Worm (Caenorhabditis elegans) whole organism, L4 larva: ENCODE data around the gene pqn-73.

ENCODE experiments used
- F37D6.2 ChIP-seq: sonication (generic microtip); optimal IDR thresholded peaks from 2 replicates; lab custom pipeline; 2016; ENCODE audit warnings: mild to moderate bottlenecking, missing genetic modification characterization, missing compliant biosample characterization
- F44E2.7 ChIP-seq: fragments of 200-800 bp; sonication (Bioruptor generic); IDR thresholded peaks from 2 replicates; pipeline ENCODE4 v2.1.2; 2022; ENCODE audit warnings: missing genetic modification characterization, missing compliant biosample characterization
- F49E8.2 ChIP-seq: sonication (generic microtip); optimal IDR thresholded peaks from 2 replicates; lab custom pipeline; 2016; ENCODE audit warnings: missing compliant biosample characterization, mild to moderate bottlenecking, missing genetic modification characterization, borderline replicate concordance
- T26A8.4 ChIP-seq: fragments of 200-800 bp; sonication (Bioruptor generic); IDR thresholded peaks from 2 replicates; pipeline ENCODE4 v1.3.6; 2022; ENCODE audit warnings: missing genetic modification characterization, missing compliant biosample characterization
- Y105C5A.15 ChIP-seq: fragments of 200-800 bp; sonication (Bioruptor generic); IDR thresholded peaks from 2 replicates; pipeline ENCODE4 v1.3.6; 2022; ENCODE audit warnings: missing genetic modification characterization, missing compliant biosample characterization
- Y48G9A.11 ChIP-seq: fragments of 200-800 bp; sonication (Bioruptor generic); IDR thresholded peaks from 2 replicates; pipeline ENCODE4 v1.3.6; 2022; ENCODE audit warnings: missing genetic modification reagents, missing genetic modification characterization, missing compliant biosample characterization
- Y5F2A.4 ChIP-seq: fragments of 200-800 bp; sonication (Bioruptor generic); optimal IDR thresholded peaks from 2 replicates; lab custom pipeline; 2018; ENCODE audit warnings: mild to moderate bottlenecking, missing genetic modification characterization, missing compliant biosample characterization
- Y75B8A.6 ChIP-seq: fragments of 200-800 bp; sonication (Bioruptor generic); IDR thresholded peaks from 2 replicates; pipeline ENCODE4 v1.3.6; 2022; ENCODE audit warnings: missing genetic modification reagents, missing genetic modification characterization, missing compliant biosample characterization
- ZK546.5 ChIP-seq, 2 experiments: sonication (generic microtip); optimal IDR thresholded peaks; 2 replicates each; lab custom pipeline; 2017; ENCODE audit warnings: missing biosample characterization in 2 of 2, missing genetic modification characterization in 2 of 2
- aha-1 ChIP-seq: fragments of 150-350 bp; peaks from one replicate; lab custom pipeline; 2014; ENCODE audit warnings: missing biosample characterization, missing genetic modification characterization
- aly-2 ChIP-seq: sonication (generic microtip); optimal IDR thresholded peaks from 2 replicates; lab custom pipeline; 2018; ENCODE audit warnings: missing biosample characterization, missing genetic modification characterization
- ama-1 ChIP-seq: fragments of 150-350 bp; optimal IDR thresholded peaks from 2 replicates; lab custom pipeline; 2014; ENCODE audit warnings: inconsistent platforms, mixed read lengths
- ceh-20 ChIP-seq: fragments of 200-800 bp; sonication (Bioruptor generic); IDR thresholded peaks from 2 replicates; pipeline ENCODE4 v1.3.6; 2022; ENCODE audit warnings: missing genetic modification reagents, missing genetic modification characterization, missing compliant biosample characterization
- ceh-28 ChIP-seq: fragments of 150-350 bp; optimal IDR thresholded peaks from 2 replicates; lab custom pipeline; 2014; ENCODE audit warnings: missing biosample characterization, missing genetic modification reagents, missing genetic modification characterization
- ceh-44 ChIP-seq: fragments of 200-800 bp; sonication (Bioruptor generic); IDR thresholded peaks from 2 replicates; pipeline ENCODE4 v1.3.6; 2022; ENCODE audit warnings: missing genetic modification reagents, missing genetic modification characterization, missing compliant biosample characterization
- cey-2 ChIP-seq: sonication (generic microtip); optimal IDR thresholded peaks from 3 replicates; lab custom pipeline; 2017; ENCODE audit warnings: missing genetic modification characterization, mild to moderate bottlenecking, missing compliant biosample characterization, antibody characterized with exemption, borderline replicate concordance; ENCODE audit not compliant: insufficient read depth
- daf-12 ChIP-seq: fragments of 150-350 bp; optimal IDR thresholded peaks from 2 replicates; lab custom pipeline; 2014; ENCODE audit warnings: missing biosample characterization, missing genetic modification reagents, missing genetic modification characterization
- daf-16 ChIP-seq, 3 experiments: sonication (generic microtip); optimal IDR thresholded peaks; 2 replicates each; lab custom pipeline; 2016 to 2017; ENCODE audit warnings: missing genetic modification characterization in 3 of 3, missing genetic modification reagents in 3 of 3, mild to moderate bottlenecking in 2 of 3, missing compliant biosample characterization in 2 of 3, missing biosample characterization in 1 of 3, moderate library complexity in 1 of 3
- dmd-9 ChIP-seq: fragments of 200-800 bp; sonication (Bioruptor generic); IDR thresholded peaks from 2 replicates; pipeline ENCODE4 v1.3.6; 2022; ENCODE audit warnings: missing genetic modification reagents, missing genetic modification characterization, missing compliant biosample characterization
- egl-27 ChIP-seq: sonication (generic microtip); optimal IDR thresholded peaks from 3 replicates; lab custom pipeline; 2017; ENCODE audit warnings: missing biosample characterization, missing genetic modification reagents, missing genetic modification characterization
- egl-43 ChIP-seq: fragments of 200-800 bp; sonication (Bioruptor generic); IDR thresholded peaks from 2 replicates; pipeline ENCODE4 v1.3.6; 2022; ENCODE audit warnings: missing genetic modification reagents, missing genetic modification characterization, missing compliant biosample characterization
- fos-1 ChIP-seq: fragments of 150-350 bp; optimal IDR thresholded peaks from 2 replicates; lab custom pipeline; 2014; ENCODE audit warnings: missing biosample characterization, missing genetic modification characterization
- gei-8 ChIP-seq: fragments of 200-800 bp; sonication (Bioruptor generic); optimal IDR thresholded peaks from 2 replicates; lab custom pipeline; 2018; ENCODE audit warnings: mild to moderate bottlenecking, missing genetic modification characterization, missing compliant biosample characterization
- hif-1 ChIP-seq, 2 experiments: sonication (generic microtip); optimal IDR thresholded peaks; 2 replicates each; lab custom pipeline; 2016 to 2017; ENCODE audit warnings: missing compliant biosample characterization in 2 of 2, missing genetic modification characterization in 2 of 2, missing genetic modification reagents in 2 of 2, missing genotype in 2 of 2, mild to moderate bottlenecking in 1 of 2
- hlh-11 ChIP-seq: fragments of 200-800 bp; sonication (Bioruptor generic); optimal IDR thresholded peaks from 2 replicates; lab custom pipeline; 2018; ENCODE audit warnings: mild to moderate bottlenecking, missing genetic modification characterization, missing compliant biosample characterization
- hlh-30 ChIP-seq: sonication (generic microtip); optimal IDR thresholded peaks from 2 replicates; lab custom pipeline; 2017; ENCODE audit warnings: antibody characterized with exemption, mild to moderate bottlenecking, missing genetic modification characterization, missing compliant biosample characterization; ENCODE audit not compliant: insufficient read depth
- jun-1 ChIP-seq: fragments of 150-350 bp; optimal IDR thresholded peaks from 2 replicates; lab custom pipeline; 2014; ENCODE audit warnings: missing biosample characterization, missing genetic modification reagents, missing genetic modification characterization
- lin-39 ChIP-seq: fragments of 150-350 bp; optimal IDR thresholded peaks from 2 replicates; lab custom pipeline; 2014; ENCODE audit warnings: missing biosample characterization, missing genetic modification reagents, missing genetic modification characterization
- madf-5 ChIP-seq, 2 experiments: fragments of 200-800 bp; sonication (Bioruptor generic); IDR thresholded peaks; 2 replicates each; pipeline ENCODE4 v1.3.6; 2022; ENCODE audit warnings: missing compliant biosample characterization in 2 of 2, missing genetic modification characterization in 2 of 2
- mdt-29 ChIP-seq: fragments of 200-800 bp; sonication (Bioruptor generic); IDR thresholded peaks from 2 replicates; pipeline ENCODE4 v1.3.6; 2022; ENCODE audit warnings: missing genetic modification reagents, missing genetic modification characterization, missing compliant biosample characterization
- mxl-2 ChIP-seq: fragments of 200-800 bp; sonication (Bioruptor generic); conservative IDR thresholded peaks from 2 replicates; pipeline ENCODE4 v1.3.6; 2022; ENCODE audit warnings: missing genetic modification reagents, missing genetic modification characterization, missing compliant biosample characterization
- mxl-3 ChIP-seq: fragments of 200-800 bp; sonication (Bioruptor generic); optimal IDR thresholded peaks from 2 replicates; lab custom pipeline; 2018; ENCODE audit warnings: mild to moderate bottlenecking, missing genetic modification characterization, missing compliant biosample characterization
- nhr-102 ChIP-seq: sonication (generic microtip); optimal IDR thresholded peaks from 2 replicates; lab custom pipeline; 2016; ENCODE audit warnings: mild to moderate bottlenecking, missing genetic modification characterization, moderate library complexity, missing compliant biosample characterization
- nhr-25 ChIP-seq: sonication (generic microtip); optimal IDR thresholded peaks from 2 replicates; lab custom pipeline; 2017; ENCODE audit warnings: missing genetic modification characterization, mild to moderate bottlenecking, missing compliant biosample characterization, antibody characterized with exemption, moderate library complexity, borderline replicate concordance; ENCODE audit not compliant: insufficient read depth
- nhr-28 ChIP-seq: fragments of 150-350 bp; optimal IDR thresholded peaks from 2 replicates; lab custom pipeline; 2014; ENCODE audit warnings: missing biosample characterization, missing genetic modification characterization
- nhr-41 ChIP-seq: fragments of 200-800 bp; sonication (Bioruptor generic); IDR thresholded peaks from 2 replicates; pipeline ENCODE4 v1.3.6; 2022; ENCODE audit warnings: missing genetic modification reagents, missing genetic modification characterization, missing compliant biosample characterization
- nhr-48 ChIP-seq: sonication (generic microtip); optimal IDR thresholded peaks from 2 replicates; lab custom pipeline; 2016; ENCODE audit warnings: mild to moderate bottlenecking, missing genetic modification characterization, missing compliant biosample characterization
- nhr-77 ChIP-seq: fragments of 150-350 bp; optimal IDR thresholded peaks from 2 replicates; lab custom pipeline; 2014; ENCODE audit warnings: missing biosample characterization, missing genetic modification characterization
- pha-4 ChIP-seq, 2 experiments: fragments of 150-350 bp in 1 of 2; fragments of 200-800 bp in 1 of 2; sonication (Bioruptor generic) in 1 of 2; IDR thresholded peaks in 1 of 2; optimal IDR thresholded peaks in 1 of 2; 2 replicates each; pipeline versions ENCODE4 v1.3.6 to Lab custom; 2014 to 2022; ENCODE audit warnings: missing genetic modification characterization in 2 of 2, missing genetic modification reagents in 2 of 2, missing biosample characterization in 1 of 2, missing compliant biosample characterization in 1 of 2
- php-3 ChIP-seq: fragments of 200-800 bp; sonication (Bioruptor generic); IDR thresholded peaks from 2 replicates; pipeline ENCODE4 v1.3.6; 2022; ENCODE audit warnings: missing genetic modification reagents, missing genetic modification characterization, missing compliant biosample characterization
- set-16 ChIP-seq: fragments of 200-800 bp; sonication (Bioruptor generic); IDR thresholded peaks from 2 replicates; pipeline ENCODE4 v1.3.6; 2022; ENCODE audit warnings: missing genetic modification reagents, missing genetic modification characterization, missing compliant biosample characterization
- spr-3 ChIP-seq: fragments of 200-800 bp; sonication (Bioruptor generic); optimal IDR thresholded peaks from 2 replicates; lab custom pipeline; 2018; ENCODE audit warnings: mild to moderate bottlenecking, missing genetic modification characterization, missing compliant biosample characterization
- tag-97 ChIP-seq: fragments of 200-800 bp; sonication (Bioruptor generic); IDR thresholded peaks from 2 replicates; pipeline ENCODE4 v1.3.6; 2022; ENCODE audit warnings: missing genetic modification characterization, missing compliant biosample characterization
- tra-1 ChIP-seq: fragments of 200-800 bp; sonication (Bioruptor generic); IDR thresholded peaks from 2 replicates; pipeline ENCODE4 v1.3.6; 2022; ENCODE audit warnings: missing genetic modification reagents, missing genetic modification characterization, missing compliant biosample characterization
- unc-39 ChIP-seq: sonication (generic microtip); optimal IDR thresholded peaks from 2 replicates; lab custom pipeline; 2017; ENCODE audit warnings: missing biosample characterization, missing genetic modification characterization
- vab-7 ChIP-seq: fragments of 200-800 bp; sonication (Bioruptor generic); IDR thresholded peaks from 2 replicates; pipeline ENCODE4 v1.3.6; 2022; ENCODE audit warnings: missing genetic modification reagents, missing genetic modification characterization, missing compliant biosample characterization
- zag-1 ChIP-seq: fragments of 150-350 bp; optimal IDR thresholded peaks from 2 replicates; lab custom pipeline; 2014; ENCODE audit warnings: missing biosample characterization, missing genetic modification characterization
- zip-2 ChIP-seq: fragments of 150-350 bp; optimal IDR thresholded peaks from 2 replicates; lab custom pipeline; 2014; ENCODE audit warnings: missing biosample characterization, missing genetic modification characterization
- ztf-7 ChIP-seq: fragments of 150-350 bp; optimal IDR thresholded peaks from 2 replicates; lab custom pipeline; 2014; ENCODE audit warnings: missing biosample characterization, missing genetic modification characterization

The pqn-73 gene

DNA sequence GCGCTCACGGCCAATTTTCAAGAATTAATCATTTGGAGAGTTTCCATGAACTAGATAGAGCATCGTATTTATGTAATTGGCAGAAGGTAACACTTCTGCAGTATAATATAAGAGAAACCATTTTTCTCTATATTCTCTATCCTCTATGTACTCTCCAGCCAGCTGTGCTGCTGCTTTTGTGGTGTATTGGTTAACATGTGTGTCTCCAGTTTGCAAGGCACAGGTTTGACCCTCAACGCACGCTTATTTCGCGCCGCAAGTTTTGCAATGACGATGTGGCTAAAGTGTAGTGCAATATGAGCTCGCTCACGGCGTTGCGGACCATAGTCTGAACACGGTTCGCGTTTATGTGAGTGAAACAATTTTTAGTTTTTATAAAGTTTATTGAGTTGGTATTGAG lies 6.5 kb downstream of the pqn-73 start (continued):
- peak in 1 of 2 experiments; percentile 5 for TF ChIP-seq hif-1 (tag; optimal IDR thresholded peaks at IDR 0.05; lab: Kevin White, UChicago)
- TF ChIP-seq Y48G9A.11 (GFP tag; lab: Robert Waterston, UW) = no peak
- no peak for TF ChIP-seq fos-1 (tag; lab: Kevin White, UChicago)
- TF ChIP-seq ceh-44 (GFP tag; lab: Robert Waterston, UW) = peak; percentile 70; the same call in 1 of the 2 replicates
- no peak for TF ChIP-seq zag-1 (tag; lab: Kevin White, UChicago)
- TF ChIP-seq F44E2.7 (GFP tag; lab: Robert Waterston, UW) = no peak; the same call in 1 of the 2 replicates
- TF ChIP-seq T26A8.4 = no peak; the same call in 1 of the 2 replicates
- no peak for TF ChIP-seq ZK546.5 (tag; optimal IDR thresholded peaks at IDR 0.05; lab: Kevin White, UChicago)
- TF ChIP-seq aly-2 = peak; percentile 15
- 0 out of 2 replicates have a peak, but pooled peaks have one; percentile 65 for TF ChIP-seq mxl-2
- TF ChIP-seq mdt-29 (GFP tag; lab: Robert Waterston, UW) = no peak; the same call in 1 of the 2 replicates
- peak; percentile 54 for TF ChIP-seq nhr-102 (tag; lab: Kevin White, UChicago)
- no peak for TF ChIP-seq ztf-7 (tag; lab: Kevin White, UChicago)
- no peak for TF ChIP-seq nhr-25 (tag; lab: Kevin White, UChicago)
- no peak; the same call in 1 of the 2 replicates for TF ChIP-seq Y105C5A.15
- no peak; the same call in 1 of the 2 replicates for TF ChIP-seq php-3 (GFP tag; lab: Robert Waterston, UW)
- peak; percentile 13 for TF ChIP-seq nhr-77 (tag; lab: Kevin White, UChicago)
- TF ChIP-seq zip-2 (tag; lab: Kevin White, UChicago) = no peak
- TF ChIP-seq cey-2 (tag; lab: Kevin White, UChicago) = no peak
- TF ChIP-seq hlh-30 (tag; lab: Kevin White, UChicago) = peak; percentile 74
- TF ChIP-seq gei-8 (GFP tag; lab: Kevin White, UChicago) = peak; percentile 84
- TF ChIP-seq lin-39 (tag; lab: Kevin White, UChicago) = no peak
- no peak for TF ChIP-seq ama-1 (lab: Kevin White, UChicago)
- peak; percentile 95 for TF ChIP-seq aha-1 (tag; lab: Kevin White, UChicago)
- TF ChIP-seq egl-27 (tag; lab: Kevin White, UChicago) = no peak
- TF ChIP-seq mxl-3 = peak; percentile 88
- no peak for TF ChIP-seq ceh-28 (tag; lab: Kevin White, UChicago)
- TF ChIP-seq jun-1 (tag; lab: Kevin White, UChicago) = no peak
- TF ChIP-seq nhr-41 (GFP tag; lab: Robert Waterston, UW) = peak; percentile 53; the same call in 1 of the 2 replicates
- TF ChIP-seq daf-16 (GFP tag; optimal IDR thresholded peaks at IDR 0.05; lab: Kevin White, UChicago) = peak; percentile 54 to 86
- peak; percentile 77 for TF ChIP-seq daf-16 (tag; optimal IDR thresholded peaks at IDR 0.05; lab: Kevin White, UChicago)
- TF ChIP-seq nhr-28 (tag; lab: Kevin White, UChicago) = peak; percentile 54
- no peak; the same call in none of the 2 replicates for TF ChIP-seq vab-7
- TF ChIP-seq F49E8.2 (tag; lab: Kevin White, UChicago) = peak; percentile 55
- TF ChIP-seq Y5F2A.4 = peak; percentile 80
- peak; percentile 79 for TF ChIP-seq spr-3 (GFP tag; lab: Kevin White, UChicago)
- peak in 1 of 2 experiments; percentile 83; a peak in 2 of 4 replicates for TF ChIP-seq madf-5 (GFP tag; IDR thresholded peaks at IDR 0.05; lab: Robert Waterston, UW)
- no peak for TF ChIP-seq daf-12 (tag; lab: Kevin White, UChicago)
- TF ChIP-seq unc-39 = no peak
- peak; percentile 21 for TF ChIP-seq F37D6.2 (tag; lab: Kevin White, UChicago)
- TF ChIP-seq dmd-9 (GFP tag; lab: Robert Waterston, UW) = 0 out of 2 replicates have a peak, but pooled peaks have one; percentile 66
- TF ChIP-seq nhr-48 (tag; lab: Kevin White, UChicago) = peak; percentile 54
- peak; percentile 95 for TF ChIP-seq pha-4 (GFP tag; IDR thresholded peaks at IDR 0.05; lab: Robert Waterston, UW)
- no peak for TF ChIP-seq pha-4 (tag; optimal IDR thresholded peaks at IDR 0.05; lab: Kevin White, UChicago)
- TF ChIP-seq egl-43 (GFP tag; lab: Robert Waterston, UW) = no peak
- peak; percentile 72 for TF ChIP-seq hlh-11 (tag; lab: Kevin White, UChicago)
- peak; percentile 92 for TF ChIP-seq tra-1 (GFP tag; lab: Robert Waterston, UW)
- no peak for TF ChIP-seq ceh-20 (GFP tag; lab: Robert Waterston, UW)
- peak; percentile 61; the same call in 1 of the 2 replicates for TF ChIP-seq Y75B8A.6
- no peak for TF ChIP-seq set-16
- TF ChIP-seq tag-97 (GFP tag; lab: Robert Waterston, UW) = 0 out of 2 replicates have a peak, but pooled peaks have one; percentile 61
